Fruit fly (Drosophila melanogaster): ENCODE results near the gene Tmf.

Gene Tmf

dm6 chrX:6868024-6868628 is 24.0 kb downstream of the Tmf start (continued):
- TF ChIP-seq CG8290 (GFP tag; optimal IDR thresholded peaks at IDR 0.05): no peak
- TF ChIP-seq CG8290 (tag; optimal IDR thresholded peaks at IDR 0.05): peak in 1 of 2 experiments; percentile 48
- peak; percentile 30 for TF ChIP-seq CG1832 (GFP tag; optimal IDR thresholded peaks at IDR 0.05)
- no peak for TF ChIP-seq dysf (GFP tag; IDR thresholded peaks at IDR 0.05)
- TF ChIP-seq CG10654 (GFP tag; optimal IDR thresholded peaks at IDR 0.05): no peak
- TF ChIP-seq Awh (GFP tag; IDR thresholded peaks at IDR 0.05): no peak
- no peak for TF ChIP-seq CG9797 (GFP tag; optimal IDR thresholded peaks at IDR 0.05)
- TF ChIP-seq Xbp1 (GFP tag; optimal IDR thresholded peaks at IDR 0.05): peak; percentile 14
- TF ChIP-seq cg (GFP tag; optimal IDR thresholded peaks at IDR 0.05): peak; percentile 89
- TF ChIP-seq trh (GFP tag; optimal IDR thresholded peaks at IDR 0.05): no peak
- peak; percentile 55; the same call in 2 of the 3 replicates for TF ChIP-seq Opbp (GFP tag; IDR thresholded peaks at IDR 0.05; ENCODE audit: partially characterized antibody)
- TF ChIP-seq ap (GFP tag; IDR thresholded peaks at IDR 0.05): no peak
- peak; percentile 57 for TF ChIP-seq nerfin-1 (tag; optimal IDR thresholded peaks at IDR 0.05)
- peak; percentile 56 for TF ChIP-seq CG13424 (tag; optimal IDR thresholded peaks at IDR 0.05)
- no peak for TF ChIP-seq CG31365 (tag; optimal IDR thresholded peaks at IDR 0.05)
- peak; percentile 40; the same call in 1 of the 3 replicates for TF ChIP-seq zfh1 (GFP tag; IDR thresholded peaks at IDR 0.05)
- no peak for TF ChIP-seq mam (GFP tag; optimal IDR thresholded peaks at IDR 0.05)
- peak; percentile 26 for TF ChIP-seq CG2120 (GFP tag; optimal IDR thresholded peaks at IDR 0.05)
- no peak for TF ChIP-seq Tbp (GFP tag; optimal IDR thresholded peaks at IDR 0.05)
- TF ChIP-seq CG11696 (GFP tag; IDR thresholded peaks at IDR 0.05): 0 out of 2 replicates have a peak, but pooled peaks have one; percentile 50
- TF ChIP-seq CG17612 (GFP tag; IDR thresholded peaks at IDR 0.05): no peak
- TF ChIP-seq Gsc (GFP tag; IDR thresholded peaks at IDR 0.05): no peak
- TF ChIP-seq vvl (GFP tag; IDR thresholded peaks at IDR 0.05): peak; percentile 15; the same call in 1 of the 2 replicates
- TF ChIP-seq stwl (tag; optimal IDR thresholded peaks at IDR 0.05): no peak
- peak; percentile 77 for TF ChIP-seq Jarid2 (GFP tag; optimal IDR thresholded peaks at IDR 0.05)
- no peak for TF ChIP-seq lab (GFP tag; optimal IDR thresholded peaks at IDR 0.05)
- TF ChIP-seq D19B (GFP tag; optimal IDR thresholded peaks at IDR 0.05): no peak
- TF ChIP-seq CG12659 (GFP tag; optimal IDR thresholded peaks at IDR 0.05): peak; percentile 27
- TF ChIP-seq CrebB (tag; optimal IDR thresholded peaks at IDR 0.05): peak; percentile 9
- no peak for TF ChIP-seq CG18764 (GFP tag; optimal IDR thresholded peaks at IDR 0.05)
- TF ChIP-seq sd (tag; optimal IDR thresholded peaks at IDR 0.05): peak; percentile 72
- TF ChIP-seq Bgb (GFP tag; IDR thresholded peaks at IDR 0.05; ENCODE audit: partially characterized antibody): peak; percentile 49; the same call in 1 of the 2 replicates
- TF ChIP-seq CoRest (tag; optimal IDR thresholded peaks at IDR 0.05): peak; percentile 78
- TF ChIP-seq prd (optimal IDR thresholded peaks at IDR 0.05): no peak
- TF ChIP-seq prd (GFP tag; IDR thresholded peaks at IDR 0.05): 0 out of 3 replicates have a peak, but pooled peaks have one; percentile 4
- TF ChIP-seq chinmo (GFP tag; IDR thresholded peaks at IDR 0.05; ENCODE audit: partially characterized antibody): peak; percentile 98
- TF ChIP-seq chm (GFP tag; IDR thresholded peaks at IDR 0.05): peak; percentile 75
- no peak for TF ChIP-seq NfI (GFP tag; optimal IDR thresholded peaks at IDR 0.05)
- TF ChIP-seq ase (GFP tag; IDR thresholded peaks at IDR 0.05): no peak
- TF ChIP-seq CG8765 (GFP tag; IDR thresholded peaks at IDR 0.05): no peak
- TF ChIP-seq CG32772 (GFP tag; IDR thresholded peaks at IDR 0.05): no peak
- no peak for TF ChIP-seq ato (GFP tag; IDR thresholded peaks at IDR 0.05; ENCODE audit: partially characterized antibody)
- no peak for TF ChIP-seq fd64A (GFP tag; optimal IDR thresholded peaks at IDR 0.05)
- no peak for TF ChIP-seq wor (GFP tag; IDR thresholded peaks at IDR 0.05)
- no peak for TF ChIP-seq Ada2b (GFP tag; IDR thresholded peaks at IDR 0.05)
- no peak for TF ChIP-seq Fer3 (tag; optimal IDR thresholded peaks at IDR 0.05)
- TF ChIP-seq slbo (GFP tag; IDR thresholded peaks at IDR 0.05): peak; percentile 44
- peak; percentile 33 for TF ChIP-seq CG3163 (GFP tag; optimal IDR thresholded peaks at IDR 0.05)
- TF ChIP-seq CG11695 (GFP tag; IDR thresholded peaks at IDR 0.05): no peak
- TF ChIP-seq otp (GFP tag; IDR thresholded peaks at IDR 0.05): no peak
- 0 out of 2 replicates have a peak, but pooled peaks have one; percentile 16 for TF ChIP-seq aop (GFP tag; IDR thresholded peaks at IDR 0.05)

Measured in whole organism, embryonic.